Worm (Caenorhabditis elegans) whole organism, L2 larva: Measurements from ENCODE around the gene ZC443.3.

ENCODE experiments used
- ZK546.5 ChIP-seq: sonication (generic microtip); optimal IDR thresholded peaks from 2 replicates; lab custom pipeline; 2017; ENCODE audit warnings: missing biosample characterization, missing genetic modification characterization
- lin-39 ChIP-seq: fragments of 150-350 bp; optimal IDR thresholded peaks from 2 replicates; lab custom pipeline; 2014; ENCODE audit warnings: missing biosample characterization, missing genetic modification reagents, missing genetic modification characterization
- unc-62 ChIP-seq: fragments of 150-350 bp; optimal IDR thresholded peaks from 2 replicates; lab custom pipeline; 2014; ENCODE audit warnings: missing biosample characterization, missing genetic modification reagents, missing genetic modification characterization

DNA sequence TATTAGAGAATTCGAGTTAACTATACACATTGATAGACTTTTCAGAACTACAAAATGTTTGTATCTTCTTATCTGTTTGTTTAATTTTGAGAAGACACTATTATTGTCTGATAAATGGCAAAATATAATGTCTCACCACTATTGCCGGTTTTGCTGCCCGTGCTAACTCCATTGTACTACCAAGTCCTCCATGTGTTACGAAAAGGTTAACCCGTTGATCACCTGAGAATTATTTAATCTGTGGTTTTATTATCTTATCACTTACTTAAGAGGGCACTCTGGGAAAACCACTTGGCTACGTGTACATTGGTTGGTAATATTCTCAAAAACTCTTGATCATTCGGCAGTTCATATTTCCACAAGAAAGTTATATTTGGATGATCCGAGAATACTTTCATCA is 18.0 kb downstream of the ZC443.3 start:
- TF ChIP-seq unc-62 (no peak), lin-39 (no peak), ZK546.5 (tag; lab: Kevin White, UChicago) (no peak)
